Worm (Caenorhabditis elegans) whole organism, L1 larva: ENCODE data around the gene pqn-80.

Experiments
- alr-1 ChIP-seq: fragments of 200-800 bp; sonication (Bioruptor generic); optimal IDR thresholded peaks from 2 replicates; lab custom pipeline; 2018; ENCODE audit warnings: borderline replicate concordance, mild to moderate bottlenecking, missing genetic modification characterization, missing compliant biosample characterization
- dpl-1 ChIP-seq, 3 experiments: fragments of 150-350 bp in 2 of 3; sonication (generic microtip) in 1 of 3; optimal IDR thresholded peaks; 2 replicates each; lab custom pipeline; 2014 to 2017; ENCODE audit warnings: missing biosample characterization in 3 of 3, missing genetic modification characterization in 3 of 3, missing genetic modification reagents in 3 of 3
- elt-3 ChIP-seq, 6 experiments: fragments of 150-350 bp in 1 of 6; sonication (generic microtip); optimal IDR thresholded peaks; 2 replicates each; lab custom pipeline; 2017 to 2018; ENCODE audit warnings: missing biosample characterization in 6 of 6, missing genetic modification characterization in 6 of 6, inconsistent platforms in 1 of 6
- fos-1 ChIP-seq: fragments of 150-350 bp; optimal IDR thresholded peaks from 2 replicates; lab custom pipeline; 2014; ENCODE audit warnings: missing biosample characterization, missing genetic modification characterization
- lin-35 ChIP-seq, 2 experiments: fragments of 150-350 bp; optimal IDR thresholded peaks; 2 replicates each; lab custom pipeline; 2014; ENCODE audit warnings: missing biosample characterization in 2 of 2, missing genetic modification characterization in 2 of 2, missing genetic modification reagents in 2 of 2
- lin-39 ChIP-seq: fragments of 150-350 bp; optimal IDR thresholded peaks from 2 replicates; lab custom pipeline; 2014; ENCODE audit warnings: missing biosample characterization, missing genetic modification reagents, missing genetic modification characterization
- mep-1 ChIP-seq: fragments of 150-350 bp; optimal IDR thresholded peaks from 2 replicates; lab custom pipeline; 2014; ENCODE audit warnings: missing biosample characterization, missing genetic modification characterization
- nhr-76 ChIP-seq: sonication (generic microtip); optimal IDR thresholded peaks from 2 replicates; lab custom pipeline; 2017; ENCODE audit warnings: missing biosample characterization, missing genetic modification characterization
- nhr-84 ChIP-seq: sonication (generic microtip); optimal IDR thresholded peaks from 2 replicates; lab custom pipeline; 2017; ENCODE audit warnings: missing biosample characterization, missing genetic modification characterization

DNA sequence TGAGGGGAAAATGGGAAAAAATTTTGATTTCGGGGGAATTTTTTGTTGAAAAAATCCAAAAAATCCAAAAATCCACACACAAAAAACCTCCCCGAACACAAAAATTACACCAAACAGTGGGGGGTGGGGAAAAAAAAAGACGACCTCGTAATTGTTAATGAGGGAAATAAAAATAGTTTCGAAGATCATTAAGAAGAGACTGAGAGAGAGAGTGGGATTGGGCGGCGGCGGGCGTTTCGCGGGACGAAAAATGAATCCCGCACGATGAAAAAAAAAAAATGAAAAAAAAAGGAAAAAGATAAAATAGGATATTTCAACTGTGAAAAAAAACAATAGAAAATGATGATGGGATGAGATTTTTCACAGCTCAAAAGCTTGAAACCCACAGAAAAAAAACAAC, 26.7 kb upstream of the pqn-80 start, which contains the start of gene gldi-8:
- no peak for TF ChIP-seq dpl-1 (GFP tag; optimal IDR thresholded peaks at IDR 0.05; lab: Kevin White, UChicago)
- no peak for TF ChIP-seq lin-39
- TF ChIP-seq nhr-84: no peak
- no peak for TF ChIP-seq fos-1 (tag; lab: Kevin White, UChicago)
- no peak for TF ChIP-seq lin-35 (GFP tag; optimal IDR thresholded peaks at IDR 0.05; lab: Kevin White, UChicago)
- no peak for TF ChIP-seq nhr-76 (tag; lab: Kevin White, UChicago)
- TF ChIP-seq mep-1 (tag; lab: Kevin White, UChicago): no peak
- TF ChIP-seq alr-1: no peak
- TF ChIP-seq elt-3 (tag; optimal IDR thresholded peaks at IDR 0.05; lab: Kevin White, UChicago): no peak
